Fruit fly (Drosophila melanogaster): ENCODE data around the gene CG31463.

The CG31463 gene

dm6 chr3R:8288790-8289189 lies 3.3 kb upstream of the CG31463 start:
- TF ChIP-seq Snoo (tag; optimal IDR thresholded peaks at IDR 0.05) = no peak
- no peak for TF ChIP-seq CG32121 (GFP tag; IDR thresholded peaks at IDR 0.05)
- no peak for TF ChIP-seq CG4496 (GFP tag; IDR thresholded peaks at IDR 0.05)
- TF ChIP-seq CG34367 (tag; optimal IDR thresholded peaks at IDR 0.05) = no peak
- TF ChIP-seq CG8159 (tag; optimal IDR thresholded peaks at IDR 0.05) = no peak
- no peak for TF ChIP-seq Pif1B (GFP tag; optimal IDR thresholded peaks at IDR 0.05)
- no peak for TF ChIP-seq EcR (GFP tag; optimal IDR thresholded peaks at IDR 0.05)
- no peak for TF ChIP-seq CG13204 (GFP tag; optimal IDR thresholded peaks at IDR 0.05)
- TF ChIP-seq CG17806 (tag; optimal IDR thresholded peaks at IDR 0.05) = no peak

- TF ChIP-seq gl (tag; optimal IDR thresholded peaks at IDR 0.05) = no peak
- TF ChIP-seq CG17806 (tag; optimal IDR thresholded peaks at IDR 0.05) = no peak
- no peak for TF ChIP-seq CG15710 (tag; optimal IDR thresholded peaks at IDR 0.05)
- TF ChIP-seq CG32121 (GFP tag; IDR thresholded peaks at IDR 0.05) = no peak
- TF ChIP-seq Pif1B (GFP tag; optimal IDR thresholded peaks at IDR 0.05) = no peak
- TF ChIP-seq rn (GFP tag; IDR thresholded peaks at IDR 0.05) = no peak
- no peak for TF ChIP-seq Snoo (tag; optimal IDR thresholded peaks at IDR 0.05)
- TF ChIP-seq CG4496 (GFP tag; IDR thresholded peaks at IDR 0.05) = no peak
- no peak for TF ChIP-seq CG8159 (tag; optimal IDR thresholded peaks at IDR 0.05)
- TF ChIP-seq CG9948 (tag; optimal IDR thresholded peaks at IDR 0.05) = no peak
- TF ChIP-seq Pif1A (GFP tag; optimal IDR thresholded peaks at IDR 0.05) = no peak
Measured at dm6 chr3R:8290478-8290877, 1.7 kb upstream of the CG31463 start, which contains the start of gene CG11672. Gene CG11672, minus strand, starts transcription at chr3R:8290578.

- TF ChIP-seq gl (tag; optimal IDR thresholded peaks at IDR 0.05) = no peak
- TF ChIP-seq CG15710 (tag; optimal IDR thresholded peaks at IDR 0.05) = no peak
- no peak for TF ChIP-seq rn (GFP tag; IDR thresholded peaks at IDR 0.05)
- TF ChIP-seq fd96Ca (GFP tag; IDR thresholded peaks at IDR 0.05) = no peak
- TF ChIP-seq CG4496 (GFP tag; IDR thresholded peaks at IDR 0.05) = no peak
- no peak for TF ChIP-seq CG17806 (tag; optimal IDR thresholded peaks at IDR 0.05)
- TF ChIP-seq D1 (tag; optimal IDR thresholded peaks at IDR 0.05) = no peak
- no peak for TF ChIP-seq CG13204 (GFP tag; optimal IDR thresholded peaks at IDR 0.05)
- no peak for TF ChIP-seq Ets98B (GFP tag; IDR thresholded peaks at IDR 0.05)
- TF ChIP-seq CG9948 (tag; optimal IDR thresholded peaks at IDR 0.05) = no peak
- TF ChIP-seq CG12605 (GFP tag; IDR thresholded peaks at IDR 0.05) = no peak
- TF ChIP-seq Snoo (tag; optimal IDR thresholded peaks at IDR 0.05) = no peak
- no peak for TF ChIP-seq CG8159 (tag; optimal IDR thresholded peaks at IDR 0.05)
- TF ChIP-seq CG14655 (GFP tag; optimal IDR thresholded peaks at IDR 0.05) = no peak
- TF ChIP-seq CG34367 (tag; optimal IDR thresholded peaks at IDR 0.05) = no peak
Measured at dm6 chr3R:8290940-8291339, 1.2 kb upstream of the CG31463 start, which contains the start of gene CG31464. Gene CG31464, plus strand, starts transcription at chr3R:8291240.

dm6 chr3R:8300928-8301752 lies 9.0 kb downstream of the CG31463 start, which contains the start of the genes CG9626 and mRpL1:
Gene CG9626, minus strand, starts transcription at chr3R:8300978.
Gene mRpL1, plus strand, starts transcription at chr3R:8301440.
- no peak for TF ChIP-seq D1 (tag; optimal IDR thresholded peaks at IDR 0.05)
- peak; percentile 53; the same call in 2 of the 3 replicates for TF ChIP-seq CG4496 (GFP tag; IDR thresholded peaks at IDR 0.05)

dm6 chr3R:8303848-8304247 lies 11.7 kb downstream of the CG31463 start, which contains the start of gene nac:
Gene nac, minus strand, starts transcription at chr3R:8304023.
- TF ChIP-seq CG15710 (tag; optimal IDR thresholded peaks at IDR 0.05) (no peak), EcR (GFP tag; optimal IDR thresholded peaks at IDR 0.05) (peak; percentile 25), CG32121 (GFP tag; IDR thresholded peaks at IDR 0.05) (peak; percentile 32; the same call in 1 of the 2 replicates), D1 (tag; optimal IDR thresholded peaks at IDR 0.05) (peak; percentile 37), CG10348 (GFP tag; IDR thresholded peaks at IDR 0.05) (no peak), gl (tag; optimal IDR thresholded peaks at IDR 0.05) (no peak), Snoo (tag; optimal IDR thresholded peaks at IDR 0.05) (no peak), CG12605 (GFP tag; IDR thresholded peaks at IDR 0.05) (no peak), Ets98B (GFP tag; IDR thresholded peaks at IDR 0.05) (peak; percentile 7; the same call in 1 of the 2 replicates), CG34367 (tag; optimal IDR thresholded peaks at IDR 0.05) (no peak), CG8159 (tag; optimal IDR thresholded peaks at IDR 0.05) (no peak), fd96Ca (GFP tag; IDR thresholded peaks at IDR 0.05) (no peak), CG9948 (tag; optimal IDR thresholded peaks at IDR 0.05) (no peak), Pif1A (GFP tag; optimal IDR thresholded peaks at IDR 0.05) (no peak), CG14655 (GFP tag; optimal IDR thresholded peaks at IDR 0.05) (no peak), Pif1B (GFP tag; optimal IDR thresholded peaks at IDR 0.05) (no peak), CG4496 (GFP tag; IDR thresholded peaks at IDR 0.05) (no peak), CG17806 (tag; optimal IDR thresholded peaks at IDR 0.05) (no peak), rn (GFP tag; IDR thresholded peaks at IDR 0.05) (no peak), CG8301 (tag; optimal IDR thresholded peaks at IDR 0.05) (no peak), CG13204 (GFP tag; optimal IDR thresholded peaks at IDR 0.05) (no peak)

- TF ChIP-seq Pif1B (GFP tag; optimal IDR thresholded peaks at IDR 0.05) (no peak), CG32121 (GFP tag; IDR thresholded peaks at IDR 0.05) (0 out of 2 replicates have a peak, but pooled peaks have one; percentile 11)
Measured at dm6 chr3R:8305110-8305509, 13.0 kb downstream of the CG31463 start, which contains the start of gene Sgt1. Gene Sgt1, minus strand, starts transcription at chr3R:8305274.
